Worm (Caenorhabditis elegans) whole organism, L2 larva: ENCODE data around the gene srj-45.

Source experiments
- R02D3.7 ChIP-seq: fragments of 150-350 bp; optimal IDR thresholded peaks from 2 replicates; lab custom pipeline; 2014; ENCODE audit warnings: missing biosample characterization, missing genetic modification characterization
- Y55F3AM.14 ChIP-seq: fragments of 200-800 bp; sonication (Bioruptor generic); optimal IDR thresholded peaks from 2 replicates; lab custom pipeline; 2018; ENCODE audit warnings: mild to moderate bottlenecking, missing genetic modification characterization, missing compliant biosample characterization
- ZK546.5 ChIP-seq: sonication (generic microtip); optimal IDR thresholded peaks from 2 replicates; lab custom pipeline; 2017; ENCODE audit warnings: missing biosample characterization, missing genetic modification characterization
- aly-2 ChIP-seq: fragments of 150-350 bp; optimal IDR thresholded peaks from 2 replicates; lab custom pipeline; 2014; ENCODE audit warnings: missing biosample characterization, missing genetic modification characterization
- ama-1 ChIP-seq: fragments of 150-350 bp; optimal IDR thresholded peaks from 2 replicates; lab custom pipeline; 2018; ENCODE audit warnings: inconsistent platforms
- ceh-16 ChIP-seq: fragments of 150-350 bp; optimal IDR thresholded peaks from 2 replicates; lab custom pipeline; 2014; ENCODE audit warnings: missing biosample characterization, missing genetic modification characterization
- crh-2 ChIP-seq: sonication (generic microtip); optimal IDR thresholded peaks from 2 replicates; lab custom pipeline; 2017; ENCODE audit warnings: missing biosample characterization, missing genetic modification characterization
- dmd-4 ChIP-seq: sonication (generic microtip); optimal IDR thresholded peaks from 2 replicates; lab custom pipeline; 2017; ENCODE audit warnings: missing biosample characterization, missing genetic modification characterization
- egl-27 ChIP-seq: sonication (generic microtip); optimal IDR thresholded peaks from 3 replicates; lab custom pipeline; 2017; ENCODE audit warnings: missing biosample characterization, missing genetic modification reagents, missing genetic modification characterization
- elt-3 ChIP-seq: sonication (generic microtip); optimal IDR thresholded peaks from 2 replicates; lab custom pipeline; 2017; ENCODE audit warnings: missing biosample characterization, missing genetic modification characterization
- fos-1 ChIP-seq: fragments of 150-350 bp; optimal IDR thresholded peaks from 2 replicates; lab custom pipeline; 2014; ENCODE audit warnings: missing biosample characterization, missing genetic modification characterization
- gmeb-1 ChIP-seq: fragments of 150-350 bp; optimal IDR thresholded peaks from 2 replicates; lab custom pipeline; 2014; ENCODE audit warnings: missing biosample characterization, missing genetic modification characterization
- lin-11 ChIP-seq: fragments of 150-350 bp; sonication (generic microtip); optimal IDR thresholded peaks from 2 replicates; lab custom pipeline; 2014; ENCODE audit warnings: missing biosample characterization, missing genetic modification characterization, inconsistent platforms, mixed read lengths
- lin-13 ChIP-seq: fragments of 150-350 bp; optimal IDR thresholded peaks from 2 replicates; lab custom pipeline; 2014; ENCODE audit warnings: missing biosample characterization, missing genetic modification reagents, missing genetic modification characterization
- lin-39 ChIP-seq: fragments of 150-350 bp; optimal IDR thresholded peaks from 2 replicates; lab custom pipeline; 2014; ENCODE audit warnings: missing biosample characterization, missing genetic modification reagents, missing genetic modification characterization
- lsy-2 ChIP-seq, 2 experiments: fragments of 150-350 bp in 1 of 2; sonication (generic microtip) in 1 of 2; optimal IDR thresholded peaks; 2 replicates each; lab custom pipeline; 2014 to 2017; ENCODE audit warnings: missing biosample characterization in 2 of 2, missing genetic modification characterization in 2 of 2
- mab-5 ChIP-seq: fragments of 150-350 bp; optimal IDR thresholded peaks from 2 replicates; lab custom pipeline; 2014; ENCODE audit warnings: missing biosample characterization, missing genetic modification characterization
- mbf-1 ChIP-seq: sonication (generic microtip); optimal IDR thresholded peaks from 2 replicates; lab custom pipeline; 2017; ENCODE audit warnings: missing biosample characterization, missing genetic modification characterization
- mdl-1 ChIP-seq, 2 experiments: fragments of 150-350 bp in 1 of 2; sonication (generic microtip) in 1 of 2; optimal IDR thresholded peaks; 2 replicates each; lab custom pipeline; 2017; ENCODE audit warnings: missing biosample characterization in 2 of 2, missing genetic modification characterization in 2 of 2
- nhr-10 ChIP-seq: sonication (generic microtip); optimal IDR thresholded peaks from 2 replicates; lab custom pipeline; 2017; ENCODE audit warnings: missing biosample characterization, missing genetic modification characterization
- nhr-12 ChIP-seq: fragments of 150-350 bp; optimal IDR thresholded peaks from 2 replicates; lab custom pipeline; 2014; ENCODE audit warnings: missing biosample characterization, missing genetic modification characterization
- nhr-129 ChIP-seq: fragments of 150-350 bp; optimal IDR thresholded peaks from 2 replicates; lab custom pipeline; 2014; ENCODE audit warnings: missing biosample characterization, missing genetic modification characterization
- nhr-21 ChIP-seq: fragments of 150-350 bp; optimal IDR thresholded peaks from 2 replicates; lab custom pipeline; 2014; ENCODE audit warnings: missing biosample characterization, missing genetic modification characterization
- nhr-237 ChIP-seq: fragments of 150-350 bp; optimal IDR thresholded peaks from 2 replicates; lab custom pipeline; 2014; ENCODE audit warnings: missing biosample characterization, missing genetic modification characterization
- nhr-25 ChIP-seq: fragments of 150-350 bp; sonication (generic microtip); optimal IDR thresholded peaks from 3 replicates; lab custom pipeline; 2014; ENCODE audit warnings: missing biosample characterization, missing genetic modification characterization
- nhr-6 ChIP-seq: fragments of 150-350 bp; optimal IDR thresholded peaks from 2 replicates; lab custom pipeline; 2014; ENCODE audit warnings: missing biosample characterization, missing genetic modification characterization
- nhr-77 ChIP-seq: fragments of 150-350 bp; optimal IDR thresholded peaks from 2 replicates; lab custom pipeline; 2014; ENCODE audit warnings: missing biosample characterization, missing genetic modification characterization
- peb-1 ChIP-seq: fragments of 150-350 bp; optimal IDR thresholded peaks from 2 replicates; lab custom pipeline; 2014; ENCODE audit warnings: missing biosample characterization, missing genetic modification characterization
- sem-4 ChIP-seq: fragments of 150-350 bp; optimal IDR thresholded peaks from 2 replicates; lab custom pipeline; 2014; ENCODE audit warnings: missing biosample characterization, missing genetic modification reagents, missing genetic modification characterization
- skn-1 ChIP-seq: sonication (generic microtip); optimal IDR thresholded peaks from 2 replicates; lab custom pipeline; 2017; ENCODE audit warnings: missing biosample characterization, missing genetic modification characterization
- sma-3 ChIP-seq: sonication (generic microtip); optimal IDR thresholded peaks from 2 replicates; lab custom pipeline; 2016; ENCODE audit warnings: missing genetic modification reagents, missing genetic modification characterization, missing compliant biosample characterization
- sma-9 ChIP-seq, 2 experiments: fragments of 150-350 bp in 1 of 2; sonication (generic microtip) in 1 of 2; optimal IDR thresholded peaks; 2 replicates each; lab custom pipeline; 2014 to 2016; ENCODE audit warnings: missing genetic modification characterization in 2 of 2, mild to moderate bottlenecking in 1 of 2, missing biosample characterization in 1 of 2, missing compliant biosample characterization in 1 of 2, missing genetic modification reagents in 1 of 2, moderate library complexity in 1 of 2
- unc-39 ChIP-seq: fragments of 150-350 bp; optimal IDR thresholded peaks from 2 replicates; lab custom pipeline; 2014; ENCODE audit warnings: missing biosample characterization, missing genetic modification characterization
- unc-55 ChIP-seq: fragments of 150-350 bp; sonication (generic microtip); optimal IDR thresholded peaks from 3 replicates; lab custom pipeline; 2014; ENCODE audit warnings: missing biosample characterization, missing genetic modification reagents, missing genetic modification characterization
- zag-1 ChIP-seq: fragments of 150-350 bp; optimal IDR thresholded peaks from 2 replicates; lab custom pipeline; 2014; ENCODE audit warnings: missing biosample characterization, missing genetic modification characterization
- ztf-1 ChIP-seq: fragments of 200-800 bp; sonication (Bioruptor generic); conservative IDR thresholded peaks from 2 replicates; pipeline ENCODE4 v1.3.6; 2022; ENCODE audit warnings: missing genetic modification characterization, missing compliant biosample characterization
- ztf-11 ChIP-seq: sonication (generic microtip); optimal IDR thresholded peaks from 2 replicates; lab custom pipeline; 2017; ENCODE audit warnings: missing biosample characterization, missing genetic modification characterization
- ztf-4 ChIP-seq: fragments of 150-350 bp; optimal IDR thresholded peaks from 2 replicates; lab custom pipeline; 2014; ENCODE audit warnings: missing biosample characterization, missing genetic modification characterization

The srj-45 gene

ce11 chrV:2825978-2826377 lies 10.4 kb downstream of the srj-45 start:
- TF ChIP-seq nhr-21: no peak
- TF ChIP-seq unc-39 (tag; lab: Kevin White, UChicago): no peak
- no peak for TF ChIP-seq dmd-4 (tag; lab: Kevin White, UChicago)
- TF ChIP-seq ceh-16 (tag; lab: Kevin White, UChicago): no peak
- TF ChIP-seq lin-11 (tag; lab: Kevin White, UChicago): no peak
- no peak for TF ChIP-seq ZK546.5
- no peak for TF ChIP-seq mdl-1 (tag; optimal IDR thresholded peaks at IDR 0.05; lab: Kevin White, UChicago)

DNA sequence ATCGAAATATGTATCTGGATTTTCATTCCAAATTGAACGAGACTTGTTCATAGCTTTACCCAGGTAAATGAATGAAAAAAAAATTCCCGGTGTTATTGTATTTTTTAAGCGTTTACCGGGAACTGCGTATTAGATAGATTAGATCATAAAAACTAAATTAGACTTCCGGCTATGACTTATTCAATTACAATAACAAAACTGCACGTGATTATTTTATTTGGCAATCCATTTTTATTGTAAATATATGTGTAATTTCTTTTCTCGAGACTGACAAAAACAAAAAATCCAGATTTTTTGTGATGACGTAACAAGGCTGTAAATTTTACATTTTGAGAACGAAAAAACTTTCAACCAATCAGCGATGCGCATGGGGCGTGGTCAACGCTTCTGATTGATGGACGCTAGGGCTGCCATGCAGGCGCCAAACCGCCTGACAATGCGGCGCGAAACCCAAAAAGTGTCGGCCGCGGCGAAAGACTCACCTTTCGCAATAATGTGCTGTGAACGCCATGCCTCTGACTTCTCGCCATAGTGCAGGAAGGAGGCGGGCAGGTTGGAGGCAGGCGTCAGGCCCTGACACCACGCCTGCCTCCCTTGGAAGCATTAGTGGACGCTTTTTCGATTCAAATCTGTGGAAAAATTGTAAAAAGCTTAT lies 14.7 kb downstream of the srj-45 start, which contains the start of gene srh-36:
Gene srh-36 (minus strand): TSS at position 51 of the 655 bp plus-strand sequence.
- TF ChIP-seq elt-3 (tag; lab: Kevin White, UChicago): no peak
- TF ChIP-seq nhr-129 (tag; lab: Kevin White, UChicago): no peak
- no peak for TF ChIP-seq mdl-1 (tag; optimal IDR thresholded peaks at IDR 0.05; lab: Kevin White, UChicago)
- no peak for TF ChIP-seq sma-9 (GFP tag; optimal IDR thresholded peaks at IDR 0.05; lab: Kevin White, UChicago)
- TF ChIP-seq sma-9 (tag; optimal IDR thresholded peaks at IDR 0.05; lab: Kevin White, UChicago): no peak
- no peak for TF ChIP-seq R02D3.7 (tag; lab: Kevin White, UChicago)
- no peak for TF ChIP-seq lin-39 (tag; lab: Kevin White, UChicago)
- TF ChIP-seq ama-1 (lab: Kevin White, UChicago): no peak
- no peak for TF ChIP-seq mbf-1
- no peak for TF ChIP-seq nhr-77 (tag; lab: Kevin White, UChicago)
- TF ChIP-seq mab-5 (tag; lab: Kevin White, UChicago): no peak
- TF ChIP-seq nhr-237 (tag; lab: Kevin White, UChicago): no peak
- TF ChIP-seq skn-1 (tag; lab: Kevin White, UChicago): no peak
- no peak for TF ChIP-seq crh-2 (tag; lab: Kevin White, UChicago)
- no peak for TF ChIP-seq nhr-10 (tag; lab: Kevin White, UChicago)
- TF ChIP-seq lsy-2 (tag; optimal IDR thresholded peaks at IDR 0.05; lab: Kevin White, UChicago): no peak

ce11 chrV:2818117-2818516 lies 18.3 kb downstream of the srj-45 start, which contains the start of gene srt-34:
srt-34 (minus strand) TSS chrV:2818217.
- no peak for TF ChIP-seq ama-1 (lab: Kevin White, UChicago)
- TF ChIP-seq sma-3 (GFP tag; lab: Kevin White, UChicago): no peak
- no peak for TF ChIP-seq mbf-1
- no peak for TF ChIP-seq lin-39 (tag; lab: Kevin White, UChicago)
- TF ChIP-seq egl-27 (tag; lab: Kevin White, UChicago): no peak
- no peak for TF ChIP-seq Y55F3AM.14
- TF ChIP-seq lin-13 (GFP tag; lab: Kevin White, UChicago): no peak
- no peak for TF ChIP-seq fos-1 (tag; lab: Kevin White, UChicago)
- no peak for TF ChIP-seq unc-55
- TF ChIP-seq ztf-4 (tag; lab: Kevin White, UChicago): no peak
- no peak for TF ChIP-seq ceh-16 (tag; lab: Kevin White, UChicago)
- TF ChIP-seq nhr-21: no peak
- TF ChIP-seq ztf-1 (GFP tag; lab: Robert Waterston, UW): no peak
- no peak for TF ChIP-seq aly-2 (tag; lab: Kevin White, UChicago)
- no peak for TF ChIP-seq nhr-77 (tag; lab: Kevin White, UChicago)
- no peak for TF ChIP-seq lin-11 (tag; lab: Kevin White, UChicago)
- no peak for TF ChIP-seq zag-1 (tag; lab: Kevin White, UChicago)
- no peak for TF ChIP-seq nhr-12 (tag; lab: Kevin White, UChicago)
- TF ChIP-seq, all 48 proteins: peak for 0

ce11 chrV:2815956-2816355 lies 20.4 kb downstream of the srj-45 start, which contains the start of gene F54E2.5:
F54E2.5 (minus strand) TSS chrV:2816056.
- no peak for TF ChIP-seq gmeb-1
- no peak for TF ChIP-seq ama-1 (lab: Kevin White, UChicago)
- TF ChIP-seq ZK546.5: no peak
- no peak for TF ChIP-seq R02D3.7 (tag; lab: Kevin White, UChicago)
- TF ChIP-seq nhr-129 (tag; lab: Kevin White, UChicago): no peak
- TF ChIP-seq lin-39 (tag; lab: Kevin White, UChicago): no peak
- no peak for TF ChIP-seq ztf-4 (tag; lab: Kevin White, UChicago)
- no peak for TF ChIP-seq nhr-6
- no peak for TF ChIP-seq peb-1 (tag; lab: Kevin White, UChicago)
- no peak for TF ChIP-seq nhr-77 (tag; lab: Kevin White, UChicago)
- TF ChIP-seq sem-4 (tag; lab: Kevin White, UChicago): no peak
- no peak for TF ChIP-seq fos-1 (tag; lab: Kevin White, UChicago)
- TF ChIP-seq ztf-11: no peak
- TF ChIP-seq skn-1 (tag; lab: Kevin White, UChicago): no peak
- no peak for TF ChIP-seq mbf-1
- TF ChIP-seq nhr-25: no peak
- no peak for TF ChIP-seq aly-2 (tag; lab: Kevin White, UChicago)
- TF ChIP-seq nhr-237 (tag; lab: Kevin White, UChicago): no peak
- TF ChIP-seq sma-3 (GFP tag; lab: Kevin White, UChicago): no peak
